Worm (Caenorhabditis elegans) whole organism, young adult: ENCODE results near the gene noa-1.

Experiments
- F23B12.7 ChIP-seq: sonication (generic microtip); optimal IDR thresholded peaks from 2 replicates; lab custom pipeline; 2017; ENCODE audit warnings: missing genetic modification characterization, mild to moderate bottlenecking, missing compliant biosample characterization, antibody characterized with exemption, moderate library complexity; ENCODE audit not compliant: insufficient read depth
- F57A8.1 ChIP-seq: fragments of 200-800 bp; sonication (Bioruptor generic); optimal IDR thresholded peaks from 2 replicates; lab custom pipeline; 2018; ENCODE audit warnings: mild to moderate bottlenecking, missing genetic modification characterization, moderate library complexity, missing compliant biosample characterization
- lir-1 ChIP-seq: fragments of 200-800 bp; sonication (Bioruptor generic); conservative IDR thresholded peaks from 2 replicates; pipeline ENCODE4 v1.3.6; 2022; ENCODE audit warnings: missing genetic modification reagents, missing genetic modification characterization, missing compliant biosample characterization
- madf-10 ChIP-seq: sonication (generic microtip); optimal IDR thresholded peaks from 2 replicates; lab custom pipeline; 2016; ENCODE audit warnings: mild to moderate bottlenecking, missing genetic modification characterization, missing compliant biosample characterization
- nhr-179 ChIP-seq: sonication (generic microtip); optimal IDR thresholded peaks from 2 replicates; lab custom pipeline; 2016; ENCODE audit warnings: mild to moderate bottlenecking, missing genetic modification characterization, missing compliant biosample characterization
- nhr-90 ChIP-seq: sonication (generic microtip); optimal IDR thresholded peaks from 2 replicates; lab custom pipeline; 2016; ENCODE audit warnings: missing genotype, mild to moderate bottlenecking, missing genetic modification characterization, missing compliant biosample characterization
- pha-4 ChIP-seq: fragments of 150-350 bp; sonication (generic microtip); optimal IDR thresholded peaks from 2 replicates; lab custom pipeline; 2014; ENCODE audit warnings: missing biosample characterization, missing genetic modification reagents, missing genetic modification characterization
- snpc-4 ChIP-seq, 5 experiments: fragments of 150-350 bp in 1 of 5; sonication (generic microtip) in 4 of 5; optimal IDR thresholded peaks; 2 replicates each; lab custom pipeline; 2014 to 2018; ENCODE audit warnings: missing genetic modification characterization in 5 of 5, missing biosample characterization in 3 of 5, antibody characterized with exemption in 2 of 5, mild to moderate bottlenecking in 2 of 5, missing compliant biosample characterization in 2 of 5, missing genotype in 2 of 5, moderate library complexity in 2 of 5, missing genetic modification reagents in 1 of 5
- tbx-9 ChIP-seq: sonication (generic microtip); optimal IDR thresholded peaks from 2 replicates; lab custom pipeline; 2016; ENCODE audit warnings: borderline replicate concordance, missing genetic modification characterization, inconsistent platforms, missing compliant biosample characterization
- zfh-2 ChIP-seq: fragments of 200-800 bp; sonication (Bioruptor generic); conservative IDR thresholded peaks from 2 replicates; pipeline ENCODE4 v1.3.6; 2022; ENCODE audit warnings: missing genetic modification reagents, missing genetic modification characterization, missing compliant biosample characterization

ce11 chrII:13567871-13568270, 27.0 kb upstream of the noa-1 start, which contains the start of gene Y48E1B.3:
- no peak for TF ChIP-seq tbx-9
- TF ChIP-seq F23B12.7 = no peak
- TF ChIP-seq zfh-2 (GFP tag; lab: Robert Waterston, UW) = no peak
- TF ChIP-seq snpc-4 (GFP tag; optimal IDR thresholded peaks at IDR 0.05; lab: Kevin White, UChicago) = no peak
- TF ChIP-seq snpc-4 (tag; optimal IDR thresholded peaks at IDR 0.05; lab: Kevin White, UChicago) = no peak
- TF ChIP-seq madf-10 (tag; lab: Kevin White, UChicago) = no peak
- TF ChIP-seq F57A8.1 (GFP tag; lab: Kevin White, UChicago) = no peak
- no peak for TF ChIP-seq nhr-179 (tag; lab: Kevin White, UChicago)
- TF ChIP-seq lir-1 (GFP tag; lab: Robert Waterston, UW) = no peak
- no peak for TF ChIP-seq nhr-90
- TF ChIP-seq pha-4 (tag; lab: Kevin White, UChicago) = no peak
